Worm (Caenorhabditis elegans) whole organism, mixed stage, embryonic: ENCODE data around the gene Y75B8A.10.

Experiments used
- M03D4.4 ChIP-seq: sonication (generic microtip); optimal IDR thresholded peaks from 2 replicates; lab custom pipeline; 2017; ENCODE audit warnings: mild to moderate bottlenecking, missing genetic modification characterization, missing compliant biosample characterization
- lsy-2 ChIP-seq: fragments of 150-350 bp; optimal IDR thresholded peaks from 2 replicates; lab custom pipeline; 2014; ENCODE audit warnings: missing biosample characterization, missing genetic modification characterization
- nhr-28 ChIP-seq: fragments of 150-350 bp; optimal IDR thresholded peaks from 2 replicates; lab custom pipeline; 2014; ENCODE audit warnings: missing biosample characterization, missing genetic modification characterization
- pha-4 ChIP-seq: fragments of 150-350 bp; optimal IDR thresholded peaks from 2 replicates; lab custom pipeline; 2018; ENCODE audit warnings: missing biosample characterization, missing genetic modification reagents, missing genetic modification characterization
- snpc-4 ChIP-seq: fragments of 150-350 bp; optimal IDR thresholded peaks from 2 replicates; lab custom pipeline; 2014; ENCODE audit warnings: missing biosample characterization, missing genetic modification characterization
- unc-39 ChIP-seq: fragments of 150-350 bp; optimal IDR thresholded peaks from 2 replicates; lab custom pipeline; 2014; ENCODE audit warnings: missing biosample characterization, missing genetic modification characterization
- unc-62 ChIP-seq: fragments of 150-350 bp; optimal IDR thresholded peaks from 2 replicates; lab custom pipeline; 2014; ENCODE audit warnings: missing biosample characterization, missing genetic modification reagents, missing genetic modification characterization

ce11 chrIII:12230195-12230594 lies 47.4 kb upstream of the Y75B8A.10 start:
- TF ChIP-seq unc-39 (tag; lab: Kevin White, UChicago) (no peak), snpc-4 (tag; lab: Kevin White, UChicago) (no peak), unc-62 (no peak), pha-4 (no peak), M03D4.4 (tag; lab: Kevin White, UChicago) (no peak), lsy-2 (tag; lab: Kevin White, UChicago) (no peak), nhr-28 (no peak)
